Fruit fly (Drosophila melanogaster) whole organism, embryonic: Measurements from ENCODE around the gene CG31100.
A peak's percentile ranks its signal among the peaks of the same experiment; 100 is the strongest.

Experiments used
- Asciz ChIP-seq: fragments of 200-800 bp; sonication (Bioruptor generic); optimal IDR thresholded peaks from 2 replicates; lab custom pipeline; 2017; ENCODE audit warnings: missing biosample characterization, mild to moderate bottlenecking, missing genetic modification characterization, missing genetic modification reagents
- Atf3 ChIP-seq: fragments of 200-800 bp; sonication (Bioruptor generic); optimal IDR thresholded peaks from 3 replicates; lab custom pipeline; 2016; ENCODE audit warnings: missing biosample characterization, missing genetic modification characterization
- B-H2 ChIP-seq: fragments of 200-800 bp; sonication (Bioruptor generic); optimal IDR thresholded peaks from 2 replicates; lab custom pipeline; 2018; ENCODE audit warnings: missing biosample characterization, mild to moderate bottlenecking, missing genetic modification characterization
- BEAF-32 ChIP-seq: fragments of 200-800 bp; sonication (Bioruptor generic); optimal IDR thresholded peaks from 3 replicates; lab custom pipeline; 2017; ENCODE audit warnings: missing biosample characterization, missing genetic modification characterization, mild to moderate bottlenecking, moderate library complexity, missing genetic modification reagents
- CG10147 ChIP-seq: fragments of 200-800 bp; sonication (Bioruptor generic); optimal IDR thresholded peaks from 2 replicates; lab custom pipeline; 2019; ENCODE audit warnings: missing biosample characterization, mild to moderate bottlenecking, missing genetic modification characterization, moderate library complexity
- CG11398 ChIP-seq: fragments of 200-800 bp; sonication (Bioruptor generic); optimal IDR thresholded peaks from 2 replicates; lab custom pipeline; 2016; ENCODE audit warnings: missing biosample characterization, missing genetic modification characterization
- CG12299 ChIP-seq: fragments of 200-800 bp; sonication (Bioruptor generic); optimal IDR thresholded peaks from 2 replicates; lab custom pipeline; 2018; ENCODE audit warnings: missing biosample characterization, mild to moderate bottlenecking, missing genetic modification characterization
- CG12659 ChIP-seq: fragments of 200-800 bp; sonication (Bioruptor generic); optimal IDR thresholded peaks from 3 replicates; lab custom pipeline; 2017; ENCODE audit warnings: mild to moderate bottlenecking, missing biosample characterization, missing genetic modification reagents, missing genetic modification characterization
- CG13894 ChIP-seq: fragments of 200-800 bp; sonication (Bioruptor generic); optimal IDR thresholded peaks from 3 replicates; lab custom pipeline; 2018; ENCODE audit warnings: missing biosample characterization, mild to moderate bottlenecking, missing genetic modification characterization, moderate library complexity
- CG17385 ChIP-seq: fragments of 200-800 bp; sonication (Bioruptor generic); optimal IDR thresholded peaks from 3 replicates; lab custom pipeline; 2018; ENCODE audit warnings: missing biosample characterization, mild to moderate bottlenecking, missing genetic modification characterization
- CG17829 ChIP-seq: fragments of 200-800 bp; optimal IDR thresholded peaks from 2 replicates; lab custom pipeline; 2019; ENCODE audit warnings: missing biosample characterization, mild to moderate bottlenecking, missing genetic modification characterization, moderate library complexity
- CG2889 ChIP-seq: fragments of 200-800 bp; sonication (Bioruptor generic); IDR thresholded peaks from 3 replicates; pipeline ENCODE4 v1.3.6; 2022; ENCODE audit warnings: missing biosample characterization, missing genetic modification characterization
- CG31224 ChIP-seq: fragments of 200-800 bp; sonication (Bioruptor generic); IDR thresholded peaks from 2 replicates; pipeline ENCODE4 v1.3.6; 2022; ENCODE audit warnings: missing biosample characterization, missing genetic modification characterization
- CG32772 ChIP-seq: fragments of 200-800 bp; sonication (Bioruptor generic); IDR thresholded peaks from 2 replicates; pipeline ENCODE4 v1.3.6; 2022; ENCODE audit warnings: missing biosample characterization, missing genetic modification characterization
- CG4707 ChIP-seq: fragments of 200-800 bp; sonication (Bioruptor generic); optimal IDR thresholded peaks from 2 replicates; lab custom pipeline; 2018; ENCODE audit warnings: missing biosample characterization, mild to moderate bottlenecking, missing genetic modification characterization, moderate library complexity
- CG5953 ChIP-seq: fragments of 200-800 bp; sonication (Bioruptor generic); IDR thresholded peaks from 2 replicates; pipeline ENCODE4 v1.3.6; 2022; ENCODE audit warnings: missing biosample characterization, missing genetic modification characterization
- CG7963 ChIP-seq: fragments of 200-800 bp; sonication (Bioruptor generic); IDR thresholded peaks from 3 replicates; pipeline ENCODE4 v1.3.6; 2022; ENCODE audit warnings: missing biosample characterization, missing genetic modification characterization; ENCODE audit not compliant: partially characterized antibody
- CG9609 ChIP-seq: fragments of 200-800 bp; sonication (Bioruptor generic); optimal IDR thresholded peaks from 3 replicates; lab custom pipeline; 2016; ENCODE audit warnings: missing biosample characterization, missing genetic modification characterization
- CG9797 ChIP-seq: fragments of 200-800 bp; sonication (Bioruptor generic); optimal IDR thresholded peaks from 3 replicates; lab custom pipeline; 2018; ENCODE audit warnings: missing biosample characterization, mild to moderate bottlenecking, missing genetic modification characterization
- CoRest ChIP-seq: fragments of 200-800 bp; sonication (Bioruptor generic); optimal IDR thresholded peaks from 3 replicates; lab custom pipeline; 2018; ENCODE audit warnings: missing biosample characterization, mild to moderate bottlenecking, missing genetic modification characterization, moderate library complexity
- Dref ChIP-seq: fragments of 200-800 bp; sonication (Bioruptor generic); IDR thresholded peaks from 2 replicates; pipeline ENCODE4 v1.3.6; 2022; ENCODE audit warnings: missing biosample characterization, missing genetic modification characterization
- E2f2 ChIP-seq: fragments of 200-800 bp; sonication (Bioruptor generic); IDR thresholded peaks from 2 replicates; pipeline ENCODE4 v1.3.6; 2022; ENCODE audit warnings: missing biosample characterization, missing genetic modification characterization
- Ets65A ChIP-seq: fragments of 200-800 bp; sonication (Bioruptor generic); peaks from one replicate; lab custom pipeline; 2016; ENCODE audit warnings: missing biosample characterization, missing genetic modification characterization
- Ets97D ChIP-seq: fragments of 200-800 bp; sonication (Bioruptor generic); optimal IDR thresholded peaks from 3 replicates; lab custom pipeline; 2016; ENCODE audit warnings: missing biosample characterization, missing genetic modification characterization
- GATAe ChIP-seq: fragments of 200-800 bp; sonication (Bioruptor generic); conservative IDR thresholded peaks from 2 replicates; pipeline ENCODE4 v1.3.6; 2022; ENCODE audit warnings: missing biosample characterization, missing genetic modification characterization
- Hey ChIP-seq: fragments of 200-800 bp; sonication (Bioruptor generic); optimal IDR thresholded peaks from 3 replicates; lab custom pipeline; 2018; ENCODE audit warnings: missing biosample characterization, mild to moderate bottlenecking, missing genetic modification characterization
- Hsf ChIP-seq: fragments of 200-800 bp; sonication (Bioruptor generic); optimal IDR thresholded peaks from 3 replicates; lab custom pipeline; 2016; ENCODE audit warnings: missing biosample characterization, missing genetic modification characterization
- Med ChIP-seq: fragments of 200-800 bp; sonication (Bioruptor generic); peaks from one replicate; lab custom pipeline; 2016; ENCODE audit warnings: missing biosample characterization, missing genetic modification characterization, mild to moderate bottlenecking, inconsistent platforms, moderate library complexity
- Mrtf ChIP-seq: fragments of 200-800 bp; sonication (Bioruptor generic); IDR thresholded peaks from 3 replicates; pipeline ENCODE4 v1.3.6; 2022; ENCODE audit warnings: missing biosample characterization, missing genetic modification characterization
- NC2β ChIP-seq: fragments of 200-800 bp; sonication (Bioruptor generic); optimal IDR thresholded peaks from 2 replicates; lab custom pipeline; 2016; ENCODE audit warnings: missing biosample characterization, missing genetic modification characterization
- NK7.1 ChIP-seq: fragments of 200-800 bp; sonication (Bioruptor generic); optimal IDR thresholded peaks from 3 replicates; lab custom pipeline; 2016; ENCODE audit warnings: missing biosample characterization, missing genetic modification characterization
- Neu2 ChIP-seq: fragments of 200-800 bp; sonication (Bioruptor generic); optimal IDR thresholded peaks from 3 replicates; lab custom pipeline; 2016; ENCODE audit warnings: missing biosample characterization, missing genetic modification characterization, borderline replicate concordance
- NfI ChIP-seq: fragments of 200-800 bp; sonication (Bioruptor generic); optimal IDR thresholded peaks from 3 replicates; lab custom pipeline; 2018; ENCODE audit warnings: missing biosample characterization, mild to moderate bottlenecking, missing genetic modification characterization, moderate library complexity
- Usf ChIP-seq: fragments of 200-800 bp; sonication (Bioruptor generic); optimal IDR thresholded peaks from 2 replicates; lab custom pipeline; 2017; ENCODE audit warnings: missing genotype, missing biosample characterization, missing genetic modification characterization
- YL-1 ChIP-seq: fragments of 200-800 bp; sonication (Bioruptor generic); optimal IDR thresholded peaks from 3 replicates; lab custom pipeline; 2017; ENCODE audit warnings: missing biosample characterization, mild to moderate bottlenecking, missing genetic modification characterization
- cad ChIP-seq: fragments of >200 bp; optimal IDR thresholded peaks from 2 replicates; lab custom pipeline; 2017; ENCODE audit warnings: missing biosample characterization, missing genetic modification characterization
- crp ChIP-seq, 2 experiments: fragments of 200-800 bp; sonication (Bioruptor generic); optimal IDR thresholded peaks; 2 replicates in 1 of 2; 3 replicates in 1 of 2; lab custom pipeline; 2017; ENCODE audit warnings: missing biosample characterization in 2 of 2, missing genetic modification characterization in 2 of 2, mild to moderate bottlenecking in 1 of 2, moderate library complexity in 1 of 2
- da ChIP-seq: fragments of 200-800 bp; sonication (Bioruptor generic); optimal IDR thresholded peaks from 2 replicates; lab custom pipeline; 2016; ENCODE audit warnings: missing biosample characterization, missing genetic modification characterization
- dm ChIP-seq: fragments of 200-800 bp; sonication (Bioruptor generic); optimal IDR thresholded peaks from 3 replicates; lab custom pipeline; 2016; ENCODE audit warnings: missing biosample characterization, missing genetic modification characterization
- ewg ChIP-seq: fragments of 200-800 bp; sonication (Bioruptor generic); optimal IDR thresholded peaks from 3 replicates; lab custom pipeline; 2017; ENCODE audit warnings: mild to moderate bottlenecking, missing biosample characterization, missing genetic modification reagents, missing genetic modification characterization
- gfzf ChIP-seq: fragments of 200-800 bp; sonication (Bioruptor generic); optimal IDR thresholded peaks from 2 replicates; lab custom pipeline; 2016; ENCODE audit warnings: missing biosample characterization, mild to moderate bottlenecking, missing genetic modification characterization, moderate library complexity
- p53 ChIP-seq: fragments of 200-800 bp; sonication (Bioruptor generic); optimal IDR thresholded peaks from 2 replicates; lab custom pipeline; 2016; ENCODE audit warnings: missing biosample characterization, missing genetic modification characterization
- peb ChIP-seq: fragments of 200-800 bp; sonication (Bioruptor generic); IDR thresholded peaks from 2 replicates; pipeline ENCODE4 v1.3.6; 2022; ENCODE audit warnings: missing biosample characterization, missing genetic modification characterization
- pzg ChIP-seq: fragments of 200-800 bp; sonication (Bioruptor generic); optimal IDR thresholded peaks from 3 replicates; lab custom pipeline; 2018; ENCODE audit warnings: missing biosample characterization, mild to moderate bottlenecking, missing genetic modification characterization, moderate library complexity
- sens ChIP-seq: fragments of 200-800 bp; sonication (Bioruptor generic); peaks from one replicate; lab custom pipeline; 2016; ENCODE audit warnings: missing biosample characterization, missing genetic modification characterization
- seq ChIP-seq: fragments of 200-800 bp; sonication (Bioruptor generic); IDR thresholded peaks from 2 replicates; pipeline ENCODE4 v1.3.6; 2022; ENCODE audit warnings: missing biosample characterization, missing genetic modification characterization
- slbo ChIP-seq: fragments of 200-800 bp; sonication (Bioruptor generic); IDR thresholded peaks from 2 replicates; pipeline ENCODE4 v1.3.6; 2022; ENCODE audit warnings: missing biosample characterization, missing genetic modification characterization
- sr ChIP-seq: fragments of 200-800 bp; sonication (Bioruptor generic); IDR thresholded peaks from 3 replicates; pipeline ENCODE4 v1.3.6; 2022; ENCODE audit warnings: missing biosample characterization, missing genetic modification characterization
- sug ChIP-seq: fragments of 200-800 bp; optimal IDR thresholded peaks from 2 replicates; lab custom pipeline; 2019; ENCODE audit warnings: missing biosample characterization, mild to moderate bottlenecking, missing genetic modification characterization, moderate library complexity
- trh ChIP-seq: fragments of 200-800 bp; sonication (Bioruptor generic); optimal IDR thresholded peaks from 2 replicates; lab custom pipeline; 2016; ENCODE audit warnings: missing biosample characterization, missing genetic modification characterization
- vnd ChIP-seq: fragments of 200-800 bp; sonication (Bioruptor generic); IDR thresholded peaks from 3 replicates; pipeline ENCODE4 v1.3.6; 2022; ENCODE audit warnings: missing biosample characterization, missing genetic modification characterization; ENCODE audit not compliant: partially characterized antibody
- zfh2 ChIP-seq: fragments of 200-800 bp; sonication (Bioruptor generic); optimal IDR thresholded peaks from 2 replicates; lab custom pipeline; 2016; ENCODE audit warnings: missing biosample characterization, missing genetic modification characterization

CG31100 gene

dm6 chr3R:9008202-9008601 lies 4.8 kb upstream of the CG31100 start, which contains the start of gene CG11983 (continued):
- no peak for TF ChIP-seq GATAe (GFP tag; lab: Robert Waterston, UW)
- no peak for TF ChIP-seq Asciz (GFP tag; lab: Kevin White, UChicago)
- no peak for TF ChIP-seq Usf
- TF ChIP-seq CG9797, result peak; percentile 66
- TF ChIP-seq CG9609, result no peak
- TF ChIP-seq da (GFP tag; lab: Kevin White, UChicago), result no peak
- no peak for TF ChIP-seq CG4707 (GFP tag; lab: Kevin White, UChicago)
- TF ChIP-seq CG7963 (GFP tag; lab: Robert Waterston, UW), result no peak
- TF ChIP-seq p53, result no peak
- peak; percentile 37 for TF ChIP-seq sug
- peak; percentile 73 for TF ChIP-seq Ets97D (GFP tag; lab: Kevin White, UChicago)
- TF ChIP-seq vnd (GFP tag; lab: Robert Waterston, UW), result no peak
- TF ChIP-seq CG2889, result no peak
- no peak for TF ChIP-seq slbo (GFP tag; lab: Robert Waterston, UW)
- TF ChIP-seq CG31224 (GFP tag; lab: Robert Waterston, UW), result no peak
- peak; percentile 15 for TF ChIP-seq sens (GFP tag; lab: Kevin White, UChicago)
- TF ChIP-seq NK7.1 (GFP tag; lab: Kevin White, UChicago), result no peak
- no peak for TF ChIP-seq sr (GFP tag; lab: Robert Waterston, UW)
- no peak for TF ChIP-seq CG10147 (GFP tag; lab: Kevin White, UChicago)
- TF ChIP-seq Dref (GFP tag; lab: Robert Waterston, UW), result no peak
- TF ChIP-seq crp (GFP tag; optimal IDR thresholded peaks at IDR 0.05; lab: Kevin White, UChicago), result peak in 1 of 2 experiments; percentile 80
- TF ChIP-seq Hey, result no peak
- TF ChIP-seq gfzf (GFP tag; lab: Kevin White, UChicago), result peak; percentile 81
- no peak for TF ChIP-seq dm
- no peak for TF ChIP-seq CG11398 (GFP tag; lab: Kevin White, UChicago)
- no peak for TF ChIP-seq trh
- no peak for TF ChIP-seq CG32772 (GFP tag; lab: Robert Waterston, UW)
- peak; percentile 53 for TF ChIP-seq Med (GFP tag; lab: Kevin White, UChicago)
- no peak for TF ChIP-seq CG17385
- TF ChIP-seq Hsf, result no peak
- no peak for TF ChIP-seq NC2β

dm6 chr3R:9007258-9007657 lies 3.8 kb upstream of the CG31100 start:
- TF ChIP-seq Mrtf (GFP tag; lab: Robert Waterston, UW) (no peak), CG5953 (no peak), Neu2 (GFP tag; lab: Kevin White, UChicago) (no peak)

- TF ChIP-seq peb (GFP tag; lab: Robert Waterston, UW), result no peak
- TF ChIP-seq CG17829 (tag; lab: Kevin White, UChicago), result peak; percentile 42
- peak; percentile 81 for TF ChIP-seq CG12659 (GFP tag; lab: Kevin White, UChicago)
- TF ChIP-seq Ets65A (GFP tag; lab: Kevin White, UChicago), result peak; percentile 45
- TF ChIP-seq gfzf (GFP tag; lab: Kevin White, UChicago), result peak; percentile 87
- TF ChIP-seq crp (GFP tag; optimal IDR thresholded peaks at IDR 0.05; lab: Kevin White, UChicago), result peak in 1 of 2 experiments; percentile 34
- no peak for TF ChIP-seq zfh2 (GFP tag; lab: Kevin White, UChicago)
- TF ChIP-seq NfI, result no peak
- no peak for TF ChIP-seq seq (GFP tag; lab: Robert Waterston, UW)
- TF ChIP-seq CG13894 (tag; lab: Kevin White, UChicago), result peak; percentile 5
- peak; percentile 80 for TF ChIP-seq pzg
- peak; percentile 51 for TF ChIP-seq BEAF-32 (GFP tag; lab: Kevin White, UChicago)
- TF ChIP-seq YL-1 (GFP tag; lab: Kevin White, UChicago), result peak; percentile 72
- peak; percentile 9 for TF ChIP-seq CG12299
- no peak for TF ChIP-seq ewg (GFP tag; lab: Kevin White, UChicago)
- TF ChIP-seq CoRest, result peak; percentile 38
- no peak for TF ChIP-seq B-H2
- TF ChIP-seq Atf3, result no peak
- TF ChIP-seq cad (GFP tag; lab: Kevin White, UChicago), result no peak
- peak; percentile 66 for TF ChIP-seq E2f2 (GFP tag; lab: Robert Waterston, UW)
These were observed 2.7 kb upstream of the CG31100 start, which contains the start of the genes Prosbeta3 and Iru for dm6 chr3R:9006129-9006528. Gene Prosbeta3 (minus strand): TSS chr3R:9006226. Gene Iru (plus strand): TSS chr3R:9006456.
